Worm (Caenorhabditis elegans) whole organism, midembryonic: ENCODE results near the gene Y105C5B.25.

ENCODE experiments used
- T22C8.4 ChIP-seq: fragments of 200-800 bp; sonication (Bioruptor generic); IDR thresholded peaks from 2 replicates; pipeline ENCODE4 v1.3.6; 2022; ENCODE audit warnings: missing genetic modification characterization, missing compliant biosample characterization
- cog-1 ChIP-seq: sonication (generic microtip); optimal IDR thresholded peaks from 2 replicates; lab custom pipeline; 2016; ENCODE audit warnings: missing genetic modification characterization, missing compliant biosample characterization
- flt-1 ChIP-seq: fragments of 200-800 bp; sonication (Bioruptor generic); IDR thresholded peaks from 2 replicates; pipeline ENCODE4 v1.3.6; 2022; ENCODE audit warnings: missing genetic modification characterization, missing compliant biosample characterization
- klf-2 ChIP-seq: fragments of 200-800 bp; sonication (Bioruptor generic); conservative IDR thresholded peaks from 2 replicates; pipeline ENCODE4 v1.3.6; 2022; ENCODE audit warnings: missing genetic modification reagents, missing genetic modification characterization, missing compliant biosample characterization
- med-1 ChIP-seq: sonication (generic microtip); optimal IDR thresholded peaks from 2 replicates; lab custom pipeline; 2017; ENCODE audit warnings: missing genetic modification characterization, mild to moderate bottlenecking, missing compliant biosample characterization, antibody characterized with exemption, missing genetic modification reagents; ENCODE audit not compliant: insufficient read depth
- ref-1 ChIP-seq: fragments of 200-800 bp; sonication (Bioruptor generic); conservative IDR thresholded peaks from 2 replicates; pipeline ENCODE4 v1.3.6; 2022; ENCODE audit warnings: missing genetic modification reagents, missing genetic modification characterization, missing compliant biosample characterization
- tab-1 ChIP-seq: fragments of 200-800 bp; sonication (Bioruptor generic); IDR thresholded peaks from 2 replicates; pipeline ENCODE4 v1.3.6; 2022; ENCODE audit warnings: missing genetic modification characterization, missing compliant biosample characterization
- ztf-23 ChIP-seq: fragments of 200-800 bp; sonication (Bioruptor generic); IDR thresholded peaks from 2 replicates; pipeline ENCODE4 v1.3.6; 2022; ENCODE audit warnings: missing genetic modification reagents, missing genetic modification characterization, missing compliant biosample characterization
- ztf-29 ChIP-seq: fragments of 200-800 bp; sonication (Bioruptor generic); IDR thresholded peaks from 2 replicates; pipeline ENCODE4 v1.3.6; 2022; ENCODE audit warnings: missing genetic modification reagents, missing genetic modification characterization, missing compliant biosample characterization

DNA sequence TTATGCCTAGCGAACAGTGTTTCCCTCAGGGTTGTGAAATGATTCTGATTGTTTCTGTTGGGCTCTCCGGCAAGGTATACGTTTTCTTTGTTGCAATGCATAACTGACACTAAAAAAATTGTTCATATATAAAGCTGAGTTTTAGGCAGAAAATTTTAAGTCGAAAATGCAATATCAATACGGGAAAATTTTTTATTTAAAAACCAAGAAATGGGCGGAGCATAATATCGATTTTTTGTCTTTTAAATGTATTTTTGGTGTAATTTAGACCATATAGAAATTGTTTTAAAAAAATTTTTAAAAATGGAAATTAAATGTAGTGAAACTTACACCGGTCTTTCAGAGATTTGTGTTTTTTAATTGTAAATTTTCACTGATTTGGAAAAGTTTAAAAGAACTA lies 37.6 kb upstream of the Y105C5B.25 start, which contains the start of gene Y105C5B.1413:
- TF ChIP-seq flt-1 (GFP tag; lab: Robert Waterston, UW), result no peak
- no peak for TF ChIP-seq cog-1 (tag; lab: Kevin White, UChicago)
- TF ChIP-seq tab-1 (GFP tag; lab: Robert Waterston, UW), result no peak
- no peak for TF ChIP-seq ztf-23 (GFP tag; lab: Robert Waterston, UW)
- TF ChIP-seq klf-2 (GFP tag; lab: Robert Waterston, UW), result no peak
- no peak for TF ChIP-seq med-1 (GFP tag; lab: Kevin White, UChicago)
- no peak for TF ChIP-seq ztf-29 (GFP tag; lab: Robert Waterston, UW)
- TF ChIP-seq ref-1 (GFP tag; lab: Robert Waterston, UW), result no peak
- TF ChIP-seq T22C8.4 (GFP tag; lab: Robert Waterston, UW), result no peak
